Fruit fly (Drosophila melanogaster): ENCODE data around the gene CG9427.

CG9427 gene

dm6 chr3R:9674968-9675573, 48.3 kb upstream of the CG9427 start, which contains the start of gene Nepl12 (continued):
- TF ChIP-seq sima (GFP tag; optimal IDR thresholded peaks at IDR 0.05) (no peak), mirr (GFP tag; optimal IDR thresholded peaks at IDR 0.05) (peak; percentile 48), scrt (GFP tag; optimal IDR thresholded peaks at IDR 0.05) (peak; percentile 77), croc (GFP tag; conservative IDR thresholded peaks at IDR 0.05) (no peak), ap (GFP tag; IDR thresholded peaks at IDR 0.05) (no peak), gem (tag; optimal IDR thresholded peaks at IDR 0.05) (no peak), CG31365 (tag; optimal IDR thresholded peaks at IDR 0.05) (no peak), eyg (GFP tag; optimal IDR thresholded peaks at IDR 0.05) (no peak), CG1603 (tag; optimal IDR thresholded peaks at IDR 0.05) (no peak), wek (GFP tag; optimal IDR thresholded peaks at IDR 0.05) (peak; percentile 28), toy (GFP tag; IDR thresholded peaks at IDR 0.05) (no peak), Hsf (GFP tag; optimal IDR thresholded peaks at IDR 0.05) (no peak), tio (GFP tag; optimal IDR thresholded peaks at IDR 0.05) (no peak), lmd (GFP tag; IDR thresholded peaks at IDR 0.05) (no peak), CG18764 (GFP tag; optimal IDR thresholded peaks at IDR 0.05) (no peak), CG13287 (GFP tag; IDR thresholded peaks at IDR 0.05; ENCODE audit: partially characterized antibody) (no peak), Dip3 (GFP tag; optimal IDR thresholded peaks at IDR 0.05) (peak; percentile 19), CG7786 (GFP tag; optimal IDR thresholded peaks at IDR 0.05) (peak; percentile 39), phol (tag; optimal IDR thresholded peaks at IDR 0.05) (no peak), CG1792 (GFP tag; optimal IDR thresholded peaks at IDR 0.05) (no peak), fd102C (GFP tag; optimal IDR thresholded peaks at IDR 0.05) (no peak), HLHmδ (GFP tag; optimal IDR thresholded peaks at IDR 0.05) (no peak), CG6254 (GFP tag; optimal IDR thresholded peaks at IDR 0.05) (no peak), CG14050 (GFP tag; IDR thresholded peaks at IDR 0.05) (no peak), MESR4 (GFP tag; optimal IDR thresholded peaks at IDR 0.05) (no peak)

DNA sequence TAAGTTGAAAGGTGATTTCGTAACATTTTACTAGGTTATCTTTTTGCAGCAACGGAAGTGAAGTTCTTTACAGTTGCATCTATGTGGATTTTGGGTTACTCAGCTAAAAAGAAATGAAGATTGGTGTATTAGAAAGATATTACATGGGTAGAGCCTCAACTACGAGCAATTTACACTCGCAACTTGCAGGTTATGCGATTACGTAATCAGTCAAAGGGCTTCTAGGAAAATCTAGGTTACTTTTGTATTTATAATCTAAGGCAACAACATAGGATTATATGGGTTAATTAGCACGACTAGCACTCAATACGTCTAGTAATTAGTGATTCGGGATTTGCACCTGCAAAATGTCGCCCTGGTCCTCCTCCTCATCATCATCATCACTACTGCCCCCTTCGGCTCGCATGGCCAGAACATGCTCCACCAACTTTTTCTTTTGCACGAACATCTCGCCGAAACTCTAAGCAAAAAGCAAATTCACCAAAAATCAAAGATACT, 47.5 kb upstream of the CG9427 start, which contains the start of gene Dhc1:
Dhc1 (minus strand) TSS at position 448 of the 498 bp plus-strand sequence.
- peak in 1 of 2 experiments; percentile 94 for TF ChIP-seq Pdp1 (GFP tag; optimal IDR thresholded peaks at IDR 0.05)
- TF ChIP-seq Dip2 (GFP tag; IDR thresholded peaks at IDR 0.05): no peak

dm6 chr3R:9673207-9673606, 46.5 kb upstream of the CG9427 start:
- TF ChIP-seq Med (GFP tag) (no peak), mam (GFP tag; optimal IDR thresholded peaks at IDR 0.05) (no peak), CG6854 (GFP tag; optimal IDR thresholded peaks at IDR 0.05) (no peak), tup (GFP tag; optimal IDR thresholded peaks at IDR 0.05) (no peak), dysf (GFP tag; IDR thresholded peaks at IDR 0.05) (0 out of 3 replicates have a peak, but pooled peaks have one; percentile 24), pros (GFP tag; optimal IDR thresholded peaks at IDR 0.05) (no peak), ara (GFP tag; IDR thresholded peaks at IDR 0.05) (no peak), ATbp (GFP tag; optimal IDR thresholded peaks at IDR 0.05) (no peak), CTCF (GFP tag; optimal IDR thresholded peaks at IDR 0.05) (peak; percentile 68), sima (GFP tag; optimal IDR thresholded peaks at IDR 0.05) (no peak), slp2 (GFP tag; optimal IDR thresholded peaks at IDR 0.05) (no peak)

All from whole organism, embryonic.